Worm (Caenorhabditis elegans): ENCODE data around the gene M60.6.

ce11 chrX:8286164-8286563 is 33.9 kb upstream of the M60.6 start:
- TF ChIP-seq lin-39 (tag; optimal IDR thresholded peaks at IDR 0.05) = no peak
- TF ChIP-seq unc-62 (GFP tag; optimal IDR thresholded peaks at IDR 0.05) = no peak
- TF ChIP-seq aly-2 (tag; optimal IDR thresholded peaks at IDR 0.05) = no peak
- no peak for TF ChIP-seq nhr-11 (tag; optimal IDR thresholded peaks at IDR 0.05)
- no peak for TF ChIP-seq nhr-77 (tag; optimal IDR thresholded peaks at IDR 0.05)
- no peak for TF ChIP-seq lsy-2 (tag; optimal IDR thresholded peaks at IDR 0.05)
- no peak for TF ChIP-seq nhr-237 (tag; optimal IDR thresholded peaks at IDR 0.05)
- TF ChIP-seq snpc-4 (tag; optimal IDR thresholded peaks at IDR 0.05) = no peak
- TF ChIP-seq elt-3 (tag; optimal IDR thresholded peaks at IDR 0.05) = no peak
- TF ChIP-seq elt-1 (tag; optimal IDR thresholded peaks at IDR 0.05) = no peak
- no peak for TF ChIP-seq zag-1 (tag; optimal IDR thresholded peaks at IDR 0.05)

All from whole organism, L2 larva.